Worm (Caenorhabditis elegans): ENCODE data around the gene hrg-5.

hrg-5 gene

DNA sequence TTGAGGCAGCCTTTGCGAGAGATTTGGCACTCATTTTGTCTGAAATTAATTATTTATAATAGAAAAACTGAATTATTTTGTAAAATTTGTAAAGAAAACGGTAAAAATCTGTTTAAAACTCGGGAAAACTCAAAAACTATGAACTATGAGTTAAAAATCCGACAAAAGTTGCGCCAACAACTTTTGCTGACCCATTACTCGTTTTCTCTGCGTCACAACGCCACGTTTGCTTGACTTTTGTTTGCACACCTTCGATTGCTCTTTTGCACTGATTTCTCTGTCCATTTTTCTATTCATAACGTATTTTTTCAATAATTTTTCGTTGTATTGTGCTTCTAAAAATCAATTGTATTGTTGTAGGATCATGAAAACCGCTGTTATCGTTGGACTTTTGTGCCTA, 7.0 kb upstream of the hrg-5 start, which contains the start of gene fkb-1:
Gene fkb-1, plus strand, starts transcription at position 361 of the 400 bp plus-strand sequence.
- TF ChIP-seq sox-4 (tag; optimal IDR thresholded peaks at IDR 0.05): peak; percentile 19
- TF ChIP-seq unc-86 (tag; optimal IDR thresholded peaks at IDR 0.05): peak; percentile 56
- peak; percentile 79 for TF ChIP-seq lin-35 (GFP tag; optimal IDR thresholded peaks at IDR 0.05)
- TF ChIP-seq lin-14 (GFP tag; optimal IDR thresholded peaks at IDR 0.05): peak; percentile 82
- no peak for TF ChIP-seq fkh-4 (tag; optimal IDR thresholded peaks at IDR 0.05; ENCODE audit: borderline replicate concordance)
- TF ChIP-seq nhr-76 (tag; optimal IDR thresholded peaks at IDR 0.05): no peak
- no peak for TF ChIP-seq zag-1 (tag; optimal IDR thresholded peaks at IDR 0.05)
- no peak for TF ChIP-seq sup-37 (GFP tag; optimal IDR thresholded peaks at IDR 0.05)
- peak; percentile 42 for TF ChIP-seq unc-130 (tag; optimal IDR thresholded peaks at IDR 0.05)
- no peak for TF ChIP-seq tlp-1 (tag; optimal IDR thresholded peaks at IDR 0.05)
- no peak for TF ChIP-seq ceh-63 (GFP tag; optimal IDR thresholded peaks at IDR 0.05)
- no peak for TF ChIP-seq nhr-237 (tag; optimal IDR thresholded peaks at IDR 0.05)
- peak; percentile 13 for TF ChIP-seq lir-3 (tag; optimal IDR thresholded peaks at IDR 0.05; ENCODE audit: poor library complexity)
- TF ChIP-seq snpc-4 (tag; optimal IDR thresholded peaks at IDR 0.05): peak; percentile 12
- peak; percentile 54 for TF ChIP-seq lin-39 (tag; optimal IDR thresholded peaks at IDR 0.05)
- peak; percentile 29 for TF ChIP-seq blmp-1 (tag; optimal IDR thresholded peaks at IDR 0.05)
- TF ChIP-seq elt-2 (tag; optimal IDR thresholded peaks at IDR 0.05): peak; percentile 3
- TF ChIP-seq ceh-90 (tag; optimal IDR thresholded peaks at IDR 0.05): no peak
- TF ChIP-seq sptf-1 (tag; optimal IDR thresholded peaks at IDR 0.05): no peak
- TF ChIP-seq nhr-90 (tag; optimal IDR thresholded peaks at IDR 0.05; ENCODE audit: poor library complexity): peak; percentile 55
- TF ChIP-seq swsn-7 (tag; optimal IDR thresholded peaks at IDR 0.05): peak; percentile 79
- peak in 1 of 2 experiments; percentile 61 for TF ChIP-seq mdl-1 (tag; optimal IDR thresholded peaks at IDR 0.05)
- no peak for TF ChIP-seq ztf-11 (tag; optimal IDR thresholded peaks at IDR 0.05)
- peak; percentile 82 for TF ChIP-seq nhr-71 (tag; optimal IDR thresholded peaks at IDR 0.05)
- TF ChIP-seq ama-1 (optimal IDR thresholded peaks at IDR 0.05): no peak
- TF ChIP-seq nhr-85 (tag): peak; percentile 84
- TF ChIP-seq hpl-2 (GFP tag; optimal IDR thresholded peaks at IDR 0.05): no peak
- peak in 1 of 6 experiments; percentile 45 for TF ChIP-seq elt-3 (tag; optimal IDR thresholded peaks at IDR 0.05)
- peak; percentile 86 for TF ChIP-seq snu-23 (GFP tag; optimal IDR thresholded peaks at IDR 0.05)
- TF ChIP-seq ces-1 (GFP tag; optimal IDR thresholded peaks at IDR 0.05): no peak
- TF ChIP-seq efl-1 (optimal IDR thresholded peaks at IDR 0.05): peak; percentile 66 to 78
- peak; percentile 68 to 96 for TF ChIP-seq efl-1 (GFP tag; optimal IDR thresholded peaks at IDR 0.05 in 1 of 2)
- TF ChIP-seq C34B4.2 (tag; optimal IDR thresholded peaks at IDR 0.05): no peak
- TF ChIP-seq C04F5.9 (tag; optimal IDR thresholded peaks at IDR 0.05): no peak
- peak; percentile 73 for TF ChIP-seq C16A3.4 (tag; optimal IDR thresholded peaks at IDR 0.05)
- TF ChIP-seq mep-1 (tag; optimal IDR thresholded peaks at IDR 0.05): peak; percentile 83
- TF ChIP-seq ztf-4 (tag; optimal IDR thresholded peaks at IDR 0.05): no peak
- TF ChIP-seq fos-1 (tag; optimal IDR thresholded peaks at IDR 0.05): peak; percentile 27
- TF ChIP-seq tbx-2 (tag; optimal IDR thresholded peaks at IDR 0.05): peak; percentile 76
- no peak for TF ChIP-seq mab-9 (GFP tag; IDR thresholded peaks at IDR 0.05)
- TF ChIP-seq lin-13 (GFP tag; optimal IDR thresholded peaks at IDR 0.05): peak; percentile 47
- no peak for TF ChIP-seq zip-4 (GFP tag; optimal IDR thresholded peaks at IDR 0.05)
- TF ChIP-seq irx-1 (tag; optimal IDR thresholded peaks at IDR 0.05): peak; percentile 61
- no peak for TF ChIP-seq egl-27 (tag; optimal IDR thresholded peaks at IDR 0.05)
- TF ChIP-seq nhr-20 (tag; optimal IDR thresholded peaks at IDR 0.05): peak; percentile 79
- TF ChIP-seq fkh-10 (GFP tag; optimal IDR thresholded peaks at IDR 0.05): no peak
- TF ChIP-seq aha-1 (tag; optimal IDR thresholded peaks at IDR 0.05): no peak
- TF ChIP-seq Y116A8C.19 (tag; optimal IDR thresholded peaks at IDR 0.05; ENCODE audit: borderline replicate concordance): no peak
- TF ChIP-seq grh-1 (GFP tag; IDR thresholded peaks at IDR 0.05): no peak
- peak; percentile 47 for TF ChIP-seq F16B12.6 (tag; optimal IDR thresholded peaks at IDR 0.05)
- TF ChIP-seq pax-3 (tag; optimal IDR thresholded peaks at IDR 0.05): no peak
- TF ChIP-seq nhr-77 (tag; optimal IDR thresholded peaks at IDR 0.05): peak; percentile 39
- TF ChIP-seq efl-3 (GFP tag; optimal IDR thresholded peaks at IDR 0.05): no peak
- no peak for TF ChIP-seq nhr-28 (tag; optimal IDR thresholded peaks at IDR 0.05)
- no peak for TF ChIP-seq unc-62 (GFP tag; optimal IDR thresholded peaks at IDR 0.05)
